Fruit fly (Drosophila melanogaster) whole organism, embryonic: Measurements from ENCODE around the gene CG3918.

Source experiments
- Ada2b ChIP-seq: fragments of 200-800 bp; sonication (Bioruptor generic); IDR thresholded peaks from 2 replicates; pipeline ENCODE4 v1.3.6; 2022; ENCODE audit warnings: missing biosample characterization, missing genetic modification characterization
- CG10209 ChIP-seq: fragments of 200-800 bp; sonication (Bioruptor generic); optimal IDR thresholded peaks from 3 replicates; lab custom pipeline; 2017; ENCODE audit warnings: missing biosample characterization, mild to moderate bottlenecking, missing genetic modification characterization, missing genetic modification reagents
- CG10654 ChIP-seq: fragments of 200-800 bp; sonication (Bioruptor generic); optimal IDR thresholded peaks from 2 replicates; lab custom pipeline; 2016; ENCODE audit warnings: missing biosample characterization, missing genetic modification characterization
- CG11398 ChIP-seq: fragments of 200-800 bp; sonication (Bioruptor generic); optimal IDR thresholded peaks from 2 replicates; lab custom pipeline; 2016; ENCODE audit warnings: missing biosample characterization, missing genetic modification characterization
- CG11504 ChIP-seq: fragments of 200-800 bp; sonication (Bioruptor generic); optimal IDR thresholded peaks from 3 replicates; lab custom pipeline; 2019; ENCODE audit warnings: missing biosample characterization, mild to moderate bottlenecking, missing genetic modification characterization, moderate library complexity
- CG12155 ChIP-seq: fragments of 200-800 bp; sonication (Bioruptor generic); optimal IDR thresholded peaks from 3 replicates; lab custom pipeline; 2016; ENCODE audit warnings: missing biosample characterization, missing genetic modification characterization
- CG12659 ChIP-seq: fragments of 200-800 bp; sonication (Bioruptor generic); optimal IDR thresholded peaks from 3 replicates; lab custom pipeline; 2017; ENCODE audit warnings: mild to moderate bottlenecking, missing biosample characterization, missing genetic modification reagents, missing genetic modification characterization
- CG12769 ChIP-seq: fragments of 200-800 bp; sonication (Bioruptor generic); optimal IDR thresholded peaks from 2 replicates; lab custom pipeline; 2019; ENCODE audit warnings: missing biosample characterization, mild to moderate bottlenecking, missing genetic modification characterization, moderate library complexity
- CG13424 ChIP-seq: fragments of 200-800 bp; sonication (Bioruptor generic); optimal IDR thresholded peaks from 2 replicates; lab custom pipeline; 2019; ENCODE audit warnings: missing biosample characterization, mild to moderate bottlenecking, missing genetic modification characterization, moderate library complexity
- CG14710 ChIP-seq: fragments of 200-800 bp; sonication (Bioruptor generic); optimal IDR thresholded peaks from 3 replicates; lab custom pipeline; 2019; ENCODE audit warnings: missing biosample characterization, mild to moderate bottlenecking, missing genetic modification characterization, moderate library complexity
- CG14860 ChIP-seq: fragments of 200-800 bp; sonication (Bioruptor generic); IDR thresholded peaks from 3 replicates; pipeline ENCODE4 v1.3.6; 2022; ENCODE audit warnings: missing biosample characterization, missing genetic modification characterization; ENCODE audit not compliant: partially characterized antibody
- CG15073 ChIP-seq: fragments of 200-800 bp; sonication (Bioruptor generic); optimal IDR thresholded peaks from 2 replicates; lab custom pipeline; 2016; ENCODE audit warnings: missing biosample characterization, missing genetic modification characterization
- CG1647 ChIP-seq: fragments of 200-800 bp; sonication (Bioruptor generic); optimal IDR thresholded peaks from 3 replicates; lab custom pipeline; 2016; ENCODE audit warnings: missing biosample characterization, missing genetic modification characterization
- CG18011 ChIP-seq: fragments of 200-800 bp; sonication (Bioruptor generic); optimal IDR thresholded peaks from 2 replicates; lab custom pipeline; 2017; ENCODE audit warnings: missing biosample characterization, missing genetic modification characterization, mild to moderate bottlenecking, moderate library complexity, missing genotype
- CG18599 ChIP-seq: fragments of 200-800 bp; sonication (Bioruptor generic); optimal IDR thresholded peaks from 3 replicates; lab custom pipeline; 2017; ENCODE audit warnings: missing biosample characterization, missing genetic modification characterization, mild to moderate bottlenecking, moderate library complexity, missing genetic modification reagents
- CG6689 ChIP-seq: fragments of 200-800 bp; sonication (Bioruptor generic); IDR thresholded peaks from 2 replicates; pipeline ENCODE4 v1.3.6; 2022; ENCODE audit warnings: missing biosample characterization, missing genetic modification characterization
- CG6813 ChIP-seq: fragments of 200-800 bp; sonication (Bioruptor generic); optimal IDR thresholded peaks from 2 replicates; lab custom pipeline; 2017; ENCODE audit warnings: missing biosample characterization, missing genetic modification characterization, mild to moderate bottlenecking, moderate library complexity, missing genetic modification reagents
- CG7372 ChIP-seq: fragments of 200-800 bp; sonication (Bioruptor generic); IDR thresholded peaks from 2 replicates; pipeline ENCODE4 v1.3.6; 2022; ENCODE audit warnings: missing biosample characterization, missing genetic modification characterization
- Dek ChIP-seq: fragments of 200-800 bp; sonication (Bioruptor generic); optimal IDR thresholded peaks from 3 replicates; lab custom pipeline; 2019; ENCODE audit warnings: missing biosample characterization, mild to moderate bottlenecking, missing genetic modification characterization, moderate library complexity
- Dp ChIP-seq: fragments of 200-800 bp; sonication (Bioruptor generic); optimal IDR thresholded peaks from 2 replicates; lab custom pipeline; 2018; ENCODE audit warnings: missing biosample characterization, mild to moderate bottlenecking, missing genetic modification characterization, moderate library complexity
- Drgx ChIP-seq: fragments of 200-800 bp; sonication (Bioruptor generic); IDR thresholded peaks from 2 replicates; pipeline ENCODE4 v1.3.6; 2022; ENCODE audit warnings: missing biosample characterization, missing genetic modification characterization
- Fer3 ChIP-seq: fragments of 200-800 bp; sonication (Bioruptor generic); optimal IDR thresholded peaks from 2 replicates; lab custom pipeline; 2018; ENCODE audit warnings: missing biosample characterization, mild to moderate bottlenecking, missing genetic modification characterization, moderate library complexity
- GATAe ChIP-seq: fragments of 200-800 bp; sonication (Bioruptor generic); conservative IDR thresholded peaks from 2 replicates; pipeline ENCODE4 v1.3.6; 2022; ENCODE audit warnings: missing biosample characterization, missing genetic modification characterization
- Hr3 ChIP-seq: fragments of 200-800 bp; sonication (Bioruptor generic); optimal IDR thresholded peaks from 3 replicates; lab custom pipeline; 2016; ENCODE audit warnings: missing biosample characterization, missing genetic modification characterization
- Kr ChIP-seq: fragments of 200-800 bp; sonication (Bioruptor generic); optimal IDR thresholded peaks from 2 replicates; lab custom pipeline; 2017; ENCODE audit warnings: missing biosample characterization, mild to moderate bottlenecking, missing genetic modification characterization
- Nf-YC ChIP-seq: fragments of 200-800 bp; optimal IDR thresholded peaks from 3 replicates; lab custom pipeline; 2019; ENCODE audit warnings: missing biosample characterization, mild to moderate bottlenecking, missing genetic modification characterization, moderate library complexity
- Oaz ChIP-seq: fragments of 200-800 bp; sonication (Bioruptor generic); IDR thresholded peaks from 2 replicates; pipeline ENCODE4 v1.3.6; 2022; ENCODE audit warnings: missing biosample characterization, missing genetic modification characterization
- Oli ChIP-seq: fragments of 200-800 bp; sonication (Bioruptor generic); optimal IDR thresholded peaks from 2 replicates; lab custom pipeline; 2018; ENCODE audit warnings: missing biosample characterization, mild to moderate bottlenecking, missing genetic modification characterization, moderate library complexity
- Opbp ChIP-seq: fragments of 200-800 bp; sonication (Bioruptor generic); IDR thresholded peaks from 3 replicates; pipeline ENCODE4 v1.3.6; 2022; ENCODE audit warnings: missing biosample characterization, missing genetic modification characterization; ENCODE audit not compliant: partially characterized antibody
- PHDP ChIP-seq: fragments of 200-800 bp; sonication (Bioruptor generic); optimal IDR thresholded peaks from 3 replicates; lab custom pipeline; 2018; ENCODE audit warnings: missing biosample characterization, mild to moderate bottlenecking, missing genetic modification characterization, moderate library complexity
- Rfx ChIP-seq: fragments of 200-800 bp; sonication (Bioruptor generic); IDR thresholded peaks from 2 replicates; pipeline ENCODE4 v1.3.6; 2022; ENCODE audit warnings: missing biosample characterization, missing genetic modification characterization
- Ssrp ChIP-seq: fragments of 200-800 bp; sonication (Bioruptor generic); optimal IDR thresholded peaks from 2 replicates; lab custom pipeline; 2018; ENCODE audit warnings: missing biosample characterization, mild to moderate bottlenecking, missing genetic modification characterization, moderate library complexity
- ara ChIP-seq: fragments of 200-800 bp; sonication (Bioruptor generic); IDR thresholded peaks from 2 replicates; pipeline ENCODE4 v1.3.6; 2022; ENCODE audit warnings: missing biosample characterization, missing genetic modification characterization
- ash1 ChIP-seq: fragments of 200-800 bp; sonication (Bioruptor generic); optimal IDR thresholded peaks from 2 replicates; lab custom pipeline; 2018; ENCODE audit warnings: missing biosample characterization, mild to moderate bottlenecking, missing genetic modification characterization
- bsh ChIP-seq, 2 experiments: fragments of 200-800 bp; sonication (Bioruptor generic); optimal IDR thresholded peaks; 2 replicates each; lab custom pipeline; 2017 to 2018; ENCODE audit warnings: mild to moderate bottlenecking in 2 of 2, missing biosample characterization in 2 of 2, missing genetic modification characterization in 2 of 2, moderate library complexity in 1 of 2
- eve ChIP-seq, 2 experiments: fragments of >200 bp; optimal IDR thresholded peaks; 2 replicates each; lab custom pipeline; 2017; ENCODE audit warnings: missing biosample characterization in 2 of 2, missing genetic modification characterization in 2 of 2
- ewg ChIP-seq: fragments of 200-800 bp; sonication (Bioruptor generic); optimal IDR thresholded peaks from 3 replicates; lab custom pipeline; 2017; ENCODE audit warnings: mild to moderate bottlenecking, missing biosample characterization, missing genetic modification reagents, missing genetic modification characterization
- fd102C ChIP-seq: fragments of 200-800 bp; sonication (Bioruptor generic); optimal IDR thresholded peaks from 2 replicates; lab custom pipeline; 2018; ENCODE audit warnings: missing biosample characterization, mild to moderate bottlenecking, missing genetic modification characterization, moderate library complexity
- gce ChIP-seq: fragments of 200-800 bp; sonication (Bioruptor generic); IDR thresholded peaks from 3 replicates; pipeline ENCODE4 v1.3.6; 2022; ENCODE audit warnings: missing biosample characterization, missing genetic modification characterization
- hth ChIP-seq: fragments of >200 bp; optimal IDR thresholded peaks from 2 replicates; lab custom pipeline; 2017; ENCODE audit warnings: inconsistent platforms
- ind ChIP-seq: fragments of 200-800 bp; sonication (Bioruptor generic); optimal IDR thresholded peaks from 3 replicates; lab custom pipeline; 2016; ENCODE audit warnings: missing biosample characterization, missing genetic modification characterization
- phol ChIP-seq: fragments of 200-800 bp; sonication (Bioruptor generic); optimal IDR thresholded peaks from 3 replicates; lab custom pipeline; 2018; ENCODE audit warnings: missing biosample characterization, mild to moderate bottlenecking, missing genetic modification characterization, moderate library complexity
- prd ChIP-seq, 3 experiments: fragments of >200 bp in 2 of 3; fragments of 200-800 bp in 1 of 3; sonication (Bioruptor generic) in 1 of 3; optimal IDR thresholded peaks in 2 of 3; IDR thresholded peaks in 1 of 3; 2 replicates in 2 of 3; 3 replicates in 1 of 3; pipeline versions ENCODE4 v1.3.6 to Lab custom; 2017 to 2022; ENCODE audit warnings: missing biosample characterization in 1 of 3, missing genetic modification characterization in 1 of 3
- run ChIP-seq: fragments of 200-800 bp; sonication (Bioruptor generic); optimal IDR thresholded peaks from 3 replicates; lab custom pipeline; 2018; ENCODE audit warnings: missing biosample characterization, mild to moderate bottlenecking, missing genetic modification characterization
- sc ChIP-seq, 3 experiments: fragments of >200 bp in 2 of 3; fragments of 200-800 bp in 1 of 3; sonication (Bioruptor generic) in 1 of 3; optimal IDR thresholded peaks; 2 replicates in 2 of 3; 3 replicates in 1 of 3; lab custom pipeline; 2017; ENCODE audit warnings: mild to moderate bottlenecking in 1 of 3, missing biosample characterization in 1 of 3, missing genetic modification characterization in 1 of 3, missing genetic modification reagents in 1 of 3
- slbo ChIP-seq: fragments of 200-800 bp; sonication (Bioruptor generic); IDR thresholded peaks from 2 replicates; pipeline ENCODE4 v1.3.6; 2022; ENCODE audit warnings: missing biosample characterization, missing genetic modification characterization
- tgo ChIP-seq: fragments of 200-800 bp; sonication (Bioruptor generic); IDR thresholded peaks from 3 replicates; pipeline ENCODE4 v1.3.6; 2022; ENCODE audit warnings: missing biosample characterization, missing genetic modification characterization
- vvl ChIP-seq: fragments of 200-800 bp; sonication (Bioruptor generic); IDR thresholded peaks from 2 replicates; pipeline ENCODE4 v1.3.6; 2022; ENCODE audit warnings: missing biosample characterization, missing genetic modification characterization
- zf30C ChIP-seq: fragments of 200-800 bp; sonication (Bioruptor generic); optimal IDR thresholded peaks from 3 replicates; lab custom pipeline; 2018; ENCODE audit warnings: missing biosample characterization, mild to moderate bottlenecking, missing genetic modification characterization

Gene CG3918

dm6 chrX:6574488-6574887 lies 50.2 kb downstream of the CG3918 start (continued):
- TF ChIP-seq vvl (GFP tag; lab: Robert Waterston, UW) (peak; percentile 49; the same call in 1 of the 2 replicates), CG1647 (peak; percentile 22), ewg (GFP tag; lab: Kevin White, UChicago) (no peak), PHDP (peak; percentile 2), Nf-YC (tag; lab: Kevin White, UChicago) (no peak), tgo (GFP tag; lab: Robert Waterston, UW) (peak; percentile 49; the same call in 2 of the 3 replicates), CG10654 (GFP tag; lab: Kevin White, UChicago) (no peak), prd (optimal IDR thresholded peaks at IDR 0.05; lab: Kevin White, UChicago) (no peak), prd (GFP tag; IDR thresholded peaks at IDR 0.05; lab: Robert Waterston, UW) (peak; percentile 49; the same call in 1 of the 3 replicates), Drgx (GFP tag; lab: Robert Waterston, UW) (peak; percentile 47; the same call in 1 of the 2 replicates), CG18011 (GFP tag; lab: Kevin White, UChicago) (no peak), Hr3 (GFP tag; lab: Kevin White, UChicago) (no peak), CG6689 (GFP tag; lab: Robert Waterston, UW) (peak; percentile 44; the same call in 1 of the 2 replicates), CG7372 (GFP tag; lab: Robert Waterston, UW) (no peak), bsh (GFP tag; optimal IDR thresholded peaks at IDR 0.05; lab: Kevin White, UChicago) (peak in 1 of 2 experiments; percentile 18), CG12659 (GFP tag; lab: Kevin White, UChicago) (no peak), Ada2b (GFP tag; lab: Robert Waterston, UW) (peak; percentile 58; the same call in 1 of the 2 replicates), sc (optimal IDR thresholded peaks at IDR 0.05; lab: Kevin White, UChicago) (no peak), sc (GFP tag; optimal IDR thresholded peaks at IDR 0.05; lab: Kevin White, UChicago) (no peak), zf30C (no peak), Oaz (GFP tag; lab: Robert Waterston, UW) (peak; percentile 36; the same call in 1 of the 2 replicates), CG11504 (tag; lab: Kevin White, UChicago) (peak; percentile 54), ara (GFP tag; lab: Robert Waterston, UW) (no peak), ash1 (GFP tag; lab: Kevin White, UChicago) (no peak), CG15073 (no peak), Ssrp (tag; lab: Kevin White, UChicago) (peak; percentile 11), hth (lab: Kevin White, UChicago) (no peak), CG13424 (peak; percentile 44), fd102C (GFP tag; lab: Kevin White, UChicago) (no peak), gce (GFP tag; lab: Robert Waterston, UW) (0 out of 3 replicates have a peak, but pooled peaks have one; percentile 29), run (no peak), phol (peak; percentile 22), CG12155 (GFP tag; lab: Kevin White, UChicago) (no peak), CG6813 (GFP tag; lab: Kevin White, UChicago) (no peak), Opbp (GFP tag; lab: Robert Waterston, UW) (no peak), Dek (tag; lab: Kevin White, UChicago) (no peak), CG14710 (tag; lab: Kevin White, UChicago) (no peak), Rfx (GFP tag; lab: Robert Waterston, UW) (peak; percentile 74), CG12769 (tag; lab: Kevin White, UChicago) (no peak), Dp (GFP tag; lab: Kevin White, UChicago) (no peak), Fer3 (tag; lab: Kevin White, UChicago) (peak; percentile 19), CG11398 (no peak), slbo (GFP tag; lab: Robert Waterston, UW) (peak; percentile 38; the same call in 1 of the 2 replicates), GATAe (GFP tag; lab: Robert Waterston, UW) (no peak), CG14860 (no peak), eve (GFP tag; optimal IDR thresholded peaks at IDR 0.05; lab: Kevin White, UChicago) (no peak), CG18599 (peak; percentile 34), ind (GFP tag; lab: Kevin White, UChicago) (no peak), Kr (GFP tag; lab: Kevin White, UChicago) (no peak), CG10209 (GFP tag; lab: Kevin White, UChicago) (peak; percentile 21), Oli (no peak)
